4 fruit fly cellular contexts compared by ENCODE assay signal in genomic region chr3L:18633084-18633483, dm6.
TF ChIP-seq lines count a peak whose summit lies in the region.

No protein-coding gene starts in this region.

- no peak for TF ChIP-seq CTCF in whole organism, embryonic (GFP tag; optimal IDR thresholded peaks at IDR 0.05; lab: Kevin White, UChicago)

TF ChIP-seq in whole organism, adult, 20 proteins besides CTCF, POLR2A, EP300 and RAD21:
- TF ChIP-seq CG33017 (tag; optimal IDR thresholded peaks at IDR 0.05; lab: Kevin White, UChicago) (no peak), Clk (GFP tag; optimal IDR thresholded peaks at IDR 0.05; lab: Kevin White, UChicago) (no peak), ovo (GFP tag; optimal IDR thresholded peaks at IDR 0.05; lab: Kevin White, UChicago) (peak; percentile 13), Hr96 (GFP tag; optimal IDR thresholded peaks at IDR 0.05; lab: Kevin White, UChicago) (no peak)

TF ChIP-seq in whole organism, embryonic, 481 proteins besides CTCF, POLR2A, EP300 and RAD21 (continues in another document):
- TF ChIP-seq eyg (GFP tag; optimal IDR thresholded peaks at IDR 0.05; lab: Kevin White, UChicago) (no peak), pita (GFP tag; optimal IDR thresholded peaks at IDR 0.05; lab: Kevin White, UChicago) (no peak), mirr (GFP tag; optimal IDR thresholded peaks at IDR 0.05; lab: Kevin White, UChicago) (peak; percentile 73), CG18619 (GFP tag; optimal IDR thresholded peaks at IDR 0.05; lab: Kevin White, UChicago) (peak; percentile 3), pho (GFP tag; optimal IDR thresholded peaks at IDR 0.05; lab: Kevin White, UChicago) (no peak), Hr3 (GFP tag; optimal IDR thresholded peaks at IDR 0.05; lab: Kevin White, UChicago) (no peak), CG9817 (tag; optimal IDR thresholded peaks at IDR 0.05; lab: Kevin White, UChicago) (no peak), Sox100B (GFP tag; optimal IDR thresholded peaks at IDR 0.05; lab: Kevin White, UChicago) (no peak), dmrt99B (tag; optimal IDR thresholded peaks at IDR 0.05; lab: Kevin White, UChicago) (no peak), CG12744 (GFP tag; optimal IDR thresholded peaks at IDR 0.05; lab: Kevin White, UChicago) (no peak), D (optimal IDR thresholded peaks at IDR 0.05; lab: Kevin White, UChicago) (no peak), D (GFP tag; optimal IDR thresholded peaks at IDR 0.05; lab: Kevin White, UChicago) (no peak), Dad (GFP tag; optimal IDR thresholded peaks at IDR 0.05; lab: Kevin White, UChicago) (no peak), repo (GFP tag; optimal IDR thresholded peaks at IDR 0.05; lab: Kevin White, UChicago) (no peak), tx (GFP tag; optimal IDR thresholded peaks at IDR 0.05; lab: Kevin White, UChicago) (no peak), sr (GFP tag; IDR thresholded peaks at IDR 0.05; lab: Robert Waterston, UW) (no peak), tna (GFP tag; IDR thresholded peaks at IDR 0.05; lab: Robert Waterston, UW; ENCODE audit: partially characterized antibody) (0 out of 2 replicates have a peak, but pooled peaks have one; percentile 10), Aef1 (GFP tag; IDR thresholded peaks at IDR 0.05; lab: Robert Waterston, UW) (0 out of 3 replicates have a peak, but pooled peaks have one; percentile 24), z (GFP tag; IDR thresholded peaks at IDR 0.05; lab: Robert Waterston, UW) (no peak), Hey (tag; optimal IDR thresholded peaks at IDR 0.05; lab: Kevin White, UChicago) (no peak), trem (tag; optimal IDR thresholded peaks at IDR 0.05; lab: Kevin White, UChicago) (no peak), CG16863 (GFP tag; optimal IDR thresholded peaks at IDR 0.05; lab: Kevin White, UChicago) (no peak), CG4854 (GFP tag; optimal IDR thresholded peaks at IDR 0.05; lab: Kevin White, UChicago) (no peak), CG11723 (GFP tag; optimal IDR thresholded peaks at IDR 0.05; lab: Kevin White, UChicago) (no peak), esg (GFP tag; conservative IDR thresholded peaks at IDR 0.05; lab: Robert Waterston, UW) (no peak), CG2678 (tag; optimal IDR thresholded peaks at IDR 0.05; lab: Kevin White, UChicago) (no peak), CG10654 (GFP tag; optimal IDR thresholded peaks at IDR 0.05; lab: Kevin White, UChicago) (no peak), ERR (GFP tag; optimal IDR thresholded peaks at IDR 0.05; lab: Kevin White, UChicago) (no peak), nerfin-1 (tag; optimal IDR thresholded peaks at IDR 0.05; lab: Kevin White, UChicago) (no peak), Dref (GFP tag; IDR thresholded peaks at IDR 0.05; lab: Robert Waterston, UW) (no peak)

TF ChIP-seq in whole organism, prepupa, 60 proteins besides CTCF, POLR2A, EP300 and RAD21:
- TF ChIP-seq eg (GFP tag; IDR thresholded peaks at IDR 0.05; lab: Robert Waterston, UW), result no peak
- no peak for TF ChIP-seq Ets96B (tag; optimal IDR thresholded peaks at IDR 0.05; lab: Kevin White, UChicago)
- peak; percentile 60 for TF ChIP-seq vri (GFP tag; optimal IDR thresholded peaks at IDR 0.05; lab: Kevin White, UChicago)
- no peak for TF ChIP-seq Smox (GFP tag; optimal IDR thresholded peaks at IDR 0.05; lab: Kevin White, UChicago)
- TF ChIP-seq lz (GFP tag; optimal IDR thresholded peaks at IDR 0.05; lab: Kevin White, UChicago), result no peak
- no peak for TF ChIP-seq Eip93F (GFP tag; optimal IDR thresholded peaks at IDR 0.05; lab: Kevin White, UChicago)
- no peak for TF ChIP-seq Sox15 (GFP tag; optimal IDR thresholded peaks at IDR 0.05; lab: Kevin White, UChicago)
- peak; percentile 75 for TF ChIP-seq fkh (GFP tag; optimal IDR thresholded peaks at IDR 0.05; lab: Kevin White, UChicago)
- TF ChIP-seq OdsH (GFP tag; optimal IDR thresholded peaks at IDR 0.05; lab: Kevin White, UChicago), result no peak
- no peak for TF ChIP-seq net (GFP tag; optimal IDR thresholded peaks at IDR 0.05; lab: Kevin White, UChicago)

TF ChIP-seq in whole organism, wandering third instar larva, 38 proteins besides CTCF, POLR2A, EP300 and RAD21:
- TF ChIP-seq Vsx2 (GFP tag; optimal IDR thresholded peaks at IDR 0.05; lab: Kevin White, UChicago; ENCODE audit: partially characterized antibody), result peak; percentile 17
- no peak for TF ChIP-seq Rel (GFP tag; optimal IDR thresholded peaks at IDR 0.05; lab: Kevin White, UChicago)
- peak; percentile 55 for TF ChIP-seq Rel (tag; optimal IDR thresholded peaks at IDR 0.05; lab: Kevin White, UChicago)
- TF ChIP-seq Myc (optimal IDR thresholded peaks at IDR 0.05; lab: Kevin White, UChicago), result no peak
